Fruit fly (Drosophila melanogaster) whole organism, embryonic: ENCODE results near the gene CG34451.

Experiments used
- ATbp ChIP-seq: fragments of 200-800 bp; sonication (Bioruptor generic); optimal IDR thresholded peaks from 2 replicates; lab custom pipeline; 2017; ENCODE audit warnings: missing biosample characterization, mild to moderate bottlenecking, missing genetic modification characterization, missing genetic modification reagents
- Atf-2 ChIP-seq: fragments of 200-800 bp; sonication (Bioruptor generic); optimal IDR thresholded peaks from 2 replicates; lab custom pipeline; 2016; ENCODE audit warnings: missing biosample characterization, missing genetic modification characterization
- Atf3 ChIP-seq: fragments of 200-800 bp; sonication (Bioruptor generic); optimal IDR thresholded peaks from 3 replicates; lab custom pipeline; 2016; ENCODE audit warnings: missing biosample characterization, missing genetic modification characterization
- B-H1 ChIP-seq: fragments of 200-800 bp; sonication (Bioruptor generic); IDR thresholded peaks from 3 replicates; pipeline ENCODE4 v1.3.6; 2022; ENCODE audit warnings: missing biosample characterization, missing genetic modification characterization
- BEAF-32 ChIP-seq: fragments of 200-800 bp; sonication (Bioruptor generic); optimal IDR thresholded peaks from 3 replicates; lab custom pipeline; 2017; ENCODE audit warnings: missing biosample characterization, missing genetic modification characterization, mild to moderate bottlenecking, moderate library complexity, missing genetic modification reagents
- Bgb ChIP-seq: fragments of 200-800 bp; sonication (Bioruptor generic); IDR thresholded peaks from 2 replicates; pipeline ENCODE4 v1.3.6; 2022; ENCODE audit warnings: missing biosample characterization, missing genetic modification characterization; ENCODE audit not compliant: partially characterized antibody
- CG10321 ChIP-seq: fragments of 200-800 bp; sonication (Bioruptor generic); IDR thresholded peaks from 2 replicates; pipeline ENCODE4 v1.3.6; 2022; ENCODE audit warnings: missing biosample characterization, missing genetic modification characterization
- CG10366 ChIP-seq: fragments of 200-800 bp; sonication (Bioruptor generic); IDR thresholded peaks from 2 replicates; pipeline ENCODE4 v1.3.6; 2022; ENCODE audit warnings: missing biosample characterization, missing genetic modification characterization
- CG11247 ChIP-seq: fragments of 200-800 bp; sonication (Bioruptor generic); IDR thresholded peaks from 2 replicates; pipeline ENCODE4 v1.3.6; 2022; ENCODE audit warnings: missing biosample characterization, missing genetic modification characterization
- CG12391 ChIP-seq: fragments of 200-800 bp; sonication (Bioruptor generic); optimal IDR thresholded peaks from 3 replicates; lab custom pipeline; 2018; ENCODE audit warnings: missing biosample characterization, mild to moderate bottlenecking, missing genetic modification characterization, moderate library complexity
- CG12659 ChIP-seq: fragments of 200-800 bp; sonication (Bioruptor generic); optimal IDR thresholded peaks from 3 replicates; lab custom pipeline; 2017; ENCODE audit warnings: mild to moderate bottlenecking, missing biosample characterization, missing genetic modification reagents, missing genetic modification characterization
- CG15073 ChIP-seq: fragments of 200-800 bp; sonication (Bioruptor generic); optimal IDR thresholded peaks from 2 replicates; lab custom pipeline; 2016; ENCODE audit warnings: missing biosample characterization, missing genetic modification characterization
- CG15479 ChIP-seq: fragments of 200-800 bp; sonication (Bioruptor generic); optimal IDR thresholded peaks from 3 replicates; lab custom pipeline; 2019; ENCODE audit warnings: missing biosample characterization, mild to moderate bottlenecking, missing genetic modification characterization, moderate library complexity
- CG17186 ChIP-seq: fragments of 200-800 bp; sonication (Bioruptor generic); optimal IDR thresholded peaks from 3 replicates; lab custom pipeline; 2017; ENCODE audit warnings: missing biosample characterization, missing genetic modification reagents, missing genetic modification characterization
- CG17359 ChIP-seq: fragments of 200-800 bp; sonication (Bioruptor generic); optimal IDR thresholded peaks from 3 replicates; lab custom pipeline; 2018; ENCODE audit warnings: missing biosample characterization, mild to moderate bottlenecking, missing genetic modification characterization, moderate library complexity
- CG17568 ChIP-seq: fragments of 200-800 bp; sonication (Bioruptor generic); optimal IDR thresholded peaks from 2 replicates; lab custom pipeline; 2018; ENCODE audit warnings: missing biosample characterization, mild to moderate bottlenecking, missing genetic modification characterization, moderate library complexity
- CG17802 ChIP-seq: fragments of 200-800 bp; sonication (Bioruptor generic); optimal IDR thresholded peaks from 2 replicates; lab custom pipeline; 2018; ENCODE audit warnings: missing biosample characterization, mild to moderate bottlenecking, missing genetic modification characterization, moderate library complexity
- CG30020 ChIP-seq: fragments of 200-800 bp; optimal IDR thresholded peaks from 2 replicates; lab custom pipeline; 2019; ENCODE audit warnings: missing biosample characterization, mild to moderate bottlenecking, missing genetic modification characterization, moderate library complexity
- CG3281 ChIP-seq: fragments of 200-800 bp; sonication (Bioruptor generic); optimal IDR thresholded peaks from 3 replicates; lab custom pipeline; 2017; ENCODE audit warnings: missing biosample characterization, mild to moderate bottlenecking, missing genetic modification characterization
- CG34376 ChIP-seq: fragments of 200-800 bp; sonication (Bioruptor generic); optimal IDR thresholded peaks from 2 replicates; lab custom pipeline; 2018; ENCODE audit warnings: missing biosample characterization, mild to moderate bottlenecking, missing genetic modification characterization
- CG4820 ChIP-seq: fragments of 200-800 bp; sonication (Bioruptor generic); optimal IDR thresholded peaks from 3 replicates; lab custom pipeline; 2016; ENCODE audit warnings: missing biosample characterization, missing genetic modification characterization
- CG7987 ChIP-seq: fragments of 200-800 bp; sonication (Bioruptor generic); optimal IDR thresholded peaks from 2 replicates; lab custom pipeline; 2018; ENCODE audit warnings: missing biosample characterization, mild to moderate bottlenecking, missing genetic modification characterization, moderate library complexity
- CG9876 ChIP-seq: fragments of 200-800 bp; sonication (Bioruptor generic); optimal IDR thresholded peaks from 2 replicates; lab custom pipeline; 2016; ENCODE audit warnings: missing biosample characterization, missing genetic modification characterization
- CG9932 ChIP-seq: fragments of 200-800 bp; sonication (Bioruptor generic); IDR thresholded peaks from 2 replicates; pipeline ENCODE4 v1.3.6; 2022; ENCODE audit warnings: missing biosample characterization, missing genetic modification characterization
- D19B ChIP-seq: fragments of 200-800 bp; sonication (Bioruptor generic); optimal IDR thresholded peaks from 2 replicates; lab custom pipeline; 2017; ENCODE audit warnings: missing biosample characterization, mild to moderate bottlenecking, missing genetic modification characterization
- Drgx ChIP-seq: fragments of 200-800 bp; sonication (Bioruptor generic); IDR thresholded peaks from 2 replicates; pipeline ENCODE4 v1.3.6; 2022; ENCODE audit warnings: missing biosample characterization, missing genetic modification characterization
- H2.0 ChIP-seq: fragments of 200-800 bp; sonication (Bioruptor generic); IDR thresholded peaks from 2 replicates; pipeline ENCODE4 v1.3.6; 2022; ENCODE audit warnings: missing biosample characterization, missing genetic modification characterization
- Hr3 ChIP-seq: fragments of 200-800 bp; sonication (Bioruptor generic); optimal IDR thresholded peaks from 3 replicates; lab custom pipeline; 2016; ENCODE audit warnings: missing biosample characterization, missing genetic modification characterization
- Neu2 ChIP-seq: fragments of 200-800 bp; sonication (Bioruptor generic); optimal IDR thresholded peaks from 3 replicates; lab custom pipeline; 2016; ENCODE audit warnings: missing biosample characterization, missing genetic modification characterization, borderline replicate concordance
- Sox100B ChIP-seq: fragments of 200-800 bp; sonication (Bioruptor generic); optimal IDR thresholded peaks from 3 replicates; lab custom pipeline; 2018; ENCODE audit warnings: missing biosample characterization, mild to moderate bottlenecking, missing genetic modification characterization
- Sry-δ ChIP-seq: fragments of 200-800 bp; sonication (Bioruptor generic); optimal IDR thresholded peaks from 2 replicates; lab custom pipeline; 2016; ENCODE audit warnings: missing biosample characterization, missing genetic modification characterization
- bbx ChIP-seq: fragments of 200-800 bp; sonication (Bioruptor generic); IDR thresholded peaks from 2 replicates; pipeline ENCODE4 v1.3.6; 2022; ENCODE audit warnings: missing biosample characterization, missing genetic modification characterization; ENCODE audit not compliant: partially characterized antibody
- chm ChIP-seq: fragments of 200-800 bp; sonication (Bioruptor generic); IDR thresholded peaks from 2 replicates; pipeline ENCODE4 v1.3.6; 2022; ENCODE audit warnings: missing biosample characterization, missing genetic modification characterization
- gce ChIP-seq: fragments of 200-800 bp; sonication (Bioruptor generic); IDR thresholded peaks from 3 replicates; pipeline ENCODE4 v1.3.6; 2022; ENCODE audit warnings: missing biosample characterization, missing genetic modification characterization
- hb ChIP-seq: fragments of 200-800 bp; sonication (Bioruptor generic); IDR thresholded peaks from 3 replicates; pipeline ENCODE4 v1.3.6; 2022; ENCODE audit warnings: missing biosample characterization, missing genetic modification characterization; ENCODE audit not compliant: partially characterized antibody
- jigr1 ChIP-seq: fragments of 200-800 bp; sonication (Bioruptor generic); IDR thresholded peaks from 3 replicates; pipeline ENCODE4 v1.3.6; 2022; ENCODE audit warnings: missing biosample characterization, missing genetic modification characterization
- mam ChIP-seq: fragments of 200-800 bp; sonication (Bioruptor generic); optimal IDR thresholded peaks from 3 replicates; lab custom pipeline; 2016; ENCODE audit warnings: missing biosample characterization, missing genetic modification characterization
- nau ChIP-seq: fragments of 200-800 bp; sonication (Bioruptor generic); optimal IDR thresholded peaks from 3 replicates; lab custom pipeline; 2017; ENCODE audit warnings: missing biosample characterization, mild to moderate bottlenecking, missing genetic modification characterization, missing genetic modification reagents
- nmo ChIP-seq: fragments of 200-800 bp; sonication (Bioruptor generic); optimal IDR thresholded peaks from 2 replicates; lab custom pipeline; 2018; ENCODE audit warnings: missing biosample characterization, mild to moderate bottlenecking, missing genetic modification characterization, moderate library complexity
- pan ChIP-seq, 4 experiments: fragments of >200 bp in 3 of 4; fragments of 200-800 bp in 1 of 4; sonication (Bioruptor generic) in 1 of 4; optimal IDR thresholded peaks in 3 of 4; IDR thresholded peaks in 1 of 4; 2 replicates each; pipeline versions ENCODE4 v1.3.6 to Lab custom; 2017 to 2022; ENCODE audit warnings: missing biosample characterization in 2 of 4, missing genetic modification characterization in 2 of 4, mixed read lengths in 1 of 4
- pros ChIP-seq: fragments of 200-800 bp; sonication (Bioruptor generic); optimal IDR thresholded peaks from 3 replicates; lab custom pipeline; 2019; ENCODE audit warnings: missing biosample characterization, mild to moderate bottlenecking, missing genetic modification characterization, moderate library complexity
- rib ChIP-seq: fragments of 200-800 bp; sonication (Bioruptor generic); IDR thresholded peaks from 2 replicates; pipeline ENCODE4 v1.3.6; 2022; ENCODE audit warnings: missing biosample characterization, missing genetic modification characterization
- salm ChIP-seq: fragments of 200-800 bp; sonication (Bioruptor generic); optimal IDR thresholded peaks from 2 replicates; lab custom pipeline; 2018; ENCODE audit warnings: missing biosample characterization, mild to moderate bottlenecking, missing genetic modification characterization
- slou ChIP-seq: fragments of 200-800 bp; sonication (Bioruptor generic); optimal IDR thresholded peaks from 3 replicates; lab custom pipeline; 2016; ENCODE audit warnings: missing biosample characterization, missing genetic modification characterization
- sna ChIP-seq: fragments of 200-800 bp; sonication (Bioruptor generic); IDR thresholded peaks from 2 replicates; pipeline ENCODE4 v1.3.6; 2022; ENCODE audit warnings: missing biosample characterization, missing genetic modification characterization; ENCODE audit not compliant: partially characterized antibody
- unpg ChIP-seq: fragments of 200-800 bp; sonication (Bioruptor generic); optimal IDR thresholded peaks from 3 replicates; lab custom pipeline; 2018; ENCODE audit warnings: missing biosample characterization, mild to moderate bottlenecking, missing genetic modification characterization, moderate library complexity
- yki ChIP-seq: fragments of >200 bp; optimal IDR thresholded peaks from 3 replicates; lab custom pipeline; 2018
- z ChIP-seq: fragments of 200-800 bp; sonication (Bioruptor generic); IDR thresholded peaks from 3 replicates; pipeline ENCODE4 v1.3.6; 2022; ENCODE audit warnings: missing biosample characterization, missing genetic modification characterization
- zfh1 ChIP-seq: fragments of 200-800 bp; sonication (Bioruptor generic); IDR thresholded peaks from 3 replicates; pipeline ENCODE4 v1.3.6; 2022; ENCODE audit warnings: missing biosample characterization, missing genetic modification characterization

CG34451 gene

DNA sequence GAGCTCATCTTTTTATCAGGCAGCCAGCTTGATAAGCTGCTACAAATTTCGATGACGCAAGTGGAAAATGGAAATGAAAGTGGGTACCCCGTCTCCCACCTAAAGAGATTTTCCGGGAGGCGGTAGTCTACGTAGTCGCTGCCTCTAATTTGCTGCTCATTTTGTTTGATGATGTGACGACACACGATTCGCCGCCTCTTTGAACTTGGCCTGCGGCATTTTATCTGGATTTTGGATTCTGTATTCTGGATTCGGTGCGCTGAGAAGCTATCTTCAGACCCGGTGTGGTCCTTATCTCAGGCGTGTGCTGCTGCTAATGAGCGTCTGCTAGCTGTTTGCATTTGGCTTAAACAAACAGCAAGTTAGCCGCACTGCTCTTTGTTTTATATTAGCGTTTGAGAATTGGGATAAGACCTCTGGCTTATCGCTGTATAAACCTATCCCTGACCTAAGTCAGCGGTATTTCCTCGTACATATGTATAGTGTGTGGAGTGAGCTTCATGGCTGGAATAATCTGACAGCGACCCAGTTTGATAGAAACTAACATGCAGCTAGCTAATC, 22.1 kb upstream of the CG34451 start (continued):
- TF ChIP-seq CG9876 (GFP tag; lab: Kevin White, UChicago), result peak; percentile 29
- no peak for TF ChIP-seq pan (optimal IDR thresholded peaks at IDR 0.05; lab: Kevin White, UChicago)
- TF ChIP-seq pan (GFP tag; optimal IDR thresholded peaks at IDR 0.05 in 1 of 2, IDR thresholded peaks at IDR 0.05 in 1 of 2), result peak in 1 of 2 experiments; percentile 16
- no peak for TF ChIP-seq CG34376 (GFP tag; lab: Kevin White, UChicago)
- no peak for TF ChIP-seq CG15073 (GFP tag; lab: Kevin White, UChicago)
- TF ChIP-seq CG17186 (GFP tag; lab: Kevin White, UChicago), result peak; percentile 0
- peak; percentile 27; the same call in 1 of the 2 replicates for TF ChIP-seq rib (GFP tag; lab: Robert Waterston, UW)
- peak; percentile 35 for TF ChIP-seq CG4820 (GFP tag; lab: Kevin White, UChicago)
- TF ChIP-seq CG7987 (GFP tag; lab: Kevin White, UChicago), result peak; percentile 70
- TF ChIP-seq Hr3, result peak; percentile 15
- TF ChIP-seq chm (GFP tag; lab: Robert Waterston, UW), result peak; percentile 76
- no peak for TF ChIP-seq nmo
- TF ChIP-seq Bgb (GFP tag; lab: Robert Waterston, UW), result no peak
- TF ChIP-seq Sox100B (GFP tag; lab: Kevin White, UChicago), result peak; percentile 42
- TF ChIP-seq CG17802, result peak; percentile 10
- TF ChIP-seq mam (GFP tag; lab: Kevin White, UChicago), result peak; percentile 28
- peak; percentile 21 for TF ChIP-seq Atf3 (GFP tag; lab: Kevin White, UChicago)
- no peak for TF ChIP-seq CG9932 (GFP tag; lab: Robert Waterston, UW)
- peak; percentile 54 for TF ChIP-seq CG17568
- peak; percentile 46 for TF ChIP-seq Atf-2 (GFP tag; lab: Kevin White, UChicago)
- TF ChIP-seq ATbp, result peak; percentile 87
- 0 out of 2 replicates have a peak, but pooled peaks have one; percentile 12 for TF ChIP-seq CG10321
- no peak for TF ChIP-seq H2.0 (GFP tag; lab: Robert Waterston, UW)
- TF ChIP-seq CG12659, result peak; percentile 36
- TF ChIP-seq BEAF-32 (GFP tag; lab: Kevin White, UChicago), result no peak
- TF ChIP-seq yki (lab: Kevin White, UChicago), result no peak
- TF ChIP-seq hb (GFP tag; lab: Robert Waterston, UW), result no peak
- peak; percentile 94 for TF ChIP-seq CG15479
- TF ChIP-seq salm (tag; lab: Kevin White, UChicago), result peak; percentile 11
- TF ChIP-seq sna (GFP tag; lab: Robert Waterston, UW), result no peak
- TF ChIP-seq CG12391 (tag; lab: Kevin White, UChicago), result no peak
- no peak for TF ChIP-seq jigr1 (GFP tag; lab: Robert Waterston, UW)
- TF ChIP-seq CG3281 (GFP tag; lab: Kevin White, UChicago), result peak; percentile 36
- TF ChIP-seq unpg (GFP tag; lab: Kevin White, UChicago), result peak; percentile 34
- TF ChIP-seq B-H1 (GFP tag; lab: Robert Waterston, UW), result no peak; the same call in 2 of the 3 replicates
- peak; percentile 51 for TF ChIP-seq CG11247
- TF ChIP-seq CG17359 (tag; lab: Kevin White, UChicago), result peak; percentile 75
- no peak for TF ChIP-seq CG10366 (GFP tag; lab: Robert Waterston, UW)
- TF ChIP-seq nau, result peak; percentile 75
- no peak for TF ChIP-seq gce
- TF ChIP-seq z (GFP tag; lab: Robert Waterston, UW), result no peak
- TF ChIP-seq zfh1 (GFP tag; lab: Robert Waterston, UW), result peak; percentile 68
- TF ChIP-seq Drgx, result no peak
- no peak for TF ChIP-seq pros
- no peak for TF ChIP-seq D19B
- TF ChIP-seq bbx (GFP tag; lab: Robert Waterston, UW), result no peak
- TF ChIP-seq Neu2 (GFP tag; lab: Kevin White, UChicago), result no peak
- TF ChIP-seq Sry-δ, result peak; percentile 32
- no peak for TF ChIP-seq CG30020 (tag; lab: Kevin White, UChicago)
- TF ChIP-seq slou (GFP tag; lab: Kevin White, UChicago), result no peak
